Fruit fly (Drosophila melanogaster): ENCODE data around the gene CG12099.

The CG12099 gene

dm6 chr3L:1515820-1516540 lies 42.3 kb downstream of the CG12099 start (continued):
- TF ChIP-seq tio (GFP tag; optimal IDR thresholded peaks at IDR 0.05): peak; percentile 66
- no peak for TF ChIP-seq CG16813 (GFP tag; IDR thresholded peaks at IDR 0.05; ENCODE audit: partially characterized antibody)
- peak; percentile 86 for TF ChIP-seq phol (tag; optimal IDR thresholded peaks at IDR 0.05)
- TF ChIP-seq HLH4C (GFP tag; IDR thresholded peaks at IDR 0.05; ENCODE audit: partially characterized antibody): no peak
- peak; percentile 81 for TF ChIP-seq Ssrp (tag; optimal IDR thresholded peaks at IDR 0.05)
- peak; percentile 22 for TF ChIP-seq CG4854 (GFP tag; optimal IDR thresholded peaks at IDR 0.05)
- TF ChIP-seq CG6813 (GFP tag; optimal IDR thresholded peaks at IDR 0.05): peak; percentile 69
- TF ChIP-seq tup (GFP tag; optimal IDR thresholded peaks at IDR 0.05): no peak
- TF ChIP-seq sc (optimal IDR thresholded peaks at IDR 0.05): no peak
- peak; percentile 68 for TF ChIP-seq sc (GFP tag; optimal IDR thresholded peaks at IDR 0.05)
- no peak for TF ChIP-seq exex (tag; optimal IDR thresholded peaks at IDR 0.05)
- TF ChIP-seq cwo (GFP tag; optimal IDR thresholded peaks at IDR 0.05): no peak
- TF ChIP-seq CG9727 (GFP tag; optimal IDR thresholded peaks at IDR 0.05): peak; percentile 61
- TF ChIP-seq HLH54F (GFP tag; optimal IDR thresholded peaks at IDR 0.05): peak; percentile 47
- no peak for TF ChIP-seq CG3065 (GFP tag; optimal IDR thresholded peaks at IDR 0.05)
- no peak for TF ChIP-seq CG11085 (GFP tag; IDR thresholded peaks at IDR 0.05)
- TF ChIP-seq E2f2 (GFP tag; IDR thresholded peaks at IDR 0.05): peak; percentile 35; the same call in 1 of the 2 replicates
- TF ChIP-seq shn (GFP tag; optimal IDR thresholded peaks at IDR 0.05): peak; percentile 71
- peak; percentile 47; the same call in 1 of the 2 replicates for TF ChIP-seq peb (GFP tag; IDR thresholded peaks at IDR 0.05)
- TF ChIP-seq stwl (tag; optimal IDR thresholded peaks at IDR 0.05): no peak
- peak; percentile 13 for TF ChIP-seq gfzf (GFP tag; optimal IDR thresholded peaks at IDR 0.05)
- peak; percentile 70 for TF ChIP-seq nerfin-1 (tag; optimal IDR thresholded peaks at IDR 0.05)
- peak; percentile 78 for TF ChIP-seq Blimp-1 (GFP tag; optimal IDR thresholded peaks at IDR 0.05)
- TF ChIP-seq CG10321 (GFP tag; IDR thresholded peaks at IDR 0.05): no peak
- peak; percentile 53 for TF ChIP-seq ttk (GFP tag; IDR thresholded peaks at IDR 0.05)
- no peak for TF ChIP-seq slou (GFP tag; optimal IDR thresholded peaks at IDR 0.05)
- TF ChIP-seq CG11560 (tag; IDR thresholded peaks at IDR 0.05): no peak
- TF ChIP-seq CG34422 (GFP tag; IDR thresholded peaks at IDR 0.05): peak; percentile 57; the same call in 1 of the 3 replicates
- TF ChIP-seq Camta (GFP tag; optimal IDR thresholded peaks at IDR 0.05): peak; percentile 60
- TF ChIP-seq NC2α (GFP tag; optimal IDR thresholded peaks at IDR 0.05): peak; percentile 10
- peak; percentile 76 for TF ChIP-seq twi (tag; optimal IDR thresholded peaks at IDR 0.05)
- peak; percentile 70 for TF ChIP-seq Ptx1 (GFP tag; IDR thresholded peaks at IDR 0.05)
- TF ChIP-seq sob (GFP tag; IDR thresholded peaks at IDR 0.05): peak; percentile 50; the same call in 1 of the 2 replicates
- TF ChIP-seq CG18476 (GFP tag; optimal IDR thresholded peaks at IDR 0.05): peak; percentile 68
- TF ChIP-seq MESR4 (GFP tag; optimal IDR thresholded peaks at IDR 0.05): peak; percentile 8
- peak; percentile 65 for TF ChIP-seq CG10543 (GFP tag; optimal IDR thresholded peaks at IDR 0.05)
- peak; percentile 79 for TF ChIP-seq CG8388 (GFP tag; optimal IDR thresholded peaks at IDR 0.05)
- peak; percentile 62 for TF ChIP-seq CG32767 (GFP tag; IDR thresholded peaks at IDR 0.05)
- TF ChIP-seq pum (GFP tag; optimal IDR thresholded peaks at IDR 0.05): peak; percentile 72
- TF ChIP-seq CG10431 (GFP tag; optimal IDR thresholded peaks at IDR 0.05): peak; percentile 60
- TF ChIP-seq CG42726 (GFP tag; IDR thresholded peaks at IDR 0.05; ENCODE audit: partially characterized antibody): no peak
- TF ChIP-seq ash1 (GFP tag; optimal IDR thresholded peaks at IDR 0.05): no peak
- peak; percentile 33 for TF ChIP-seq CG18764 (GFP tag; optimal IDR thresholded peaks at IDR 0.05)
- TF ChIP-seq HLH3B (GFP tag; IDR thresholded peaks at IDR 0.05): peak; percentile 53; the same call in 1 of the 2 replicates
- TF ChIP-seq gsb-n (tag; optimal IDR thresholded peaks at IDR 0.05): peak; percentile 82
- TF ChIP-seq Oaz (GFP tag; IDR thresholded peaks at IDR 0.05): no peak
- TF ChIP-seq en (GFP tag; optimal IDR thresholded peaks at IDR 0.05): no peak
- peak; percentile 32; the same call in 1 of the 2 replicates for TF ChIP-seq CG8765 (GFP tag; IDR thresholded peaks at IDR 0.05)
- TF ChIP-seq ATbp (GFP tag; optimal IDR thresholded peaks at IDR 0.05): peak; percentile 83
